Worm (Caenorhabditis elegans) whole organism, L4/young adult: Measurements from ENCODE around the gene wrt-6.

Source experiments
- W03F9.2 ChIP-seq: fragments of 150-350 bp; optimal IDR thresholded peaks from 2 replicates; lab custom pipeline; 2014; ENCODE audit warnings: missing biosample characterization, missing genetic modification characterization
- dao-5 ChIP-seq: sonication (generic microtip); optimal IDR thresholded peaks from 2 replicates; lab custom pipeline; 2016; ENCODE audit warnings: missing genotype, missing genetic modification characterization, moderate library complexity, missing compliant biosample characterization
- him-1 ChIP-seq: sonication (generic microtip); optimal IDR thresholded peaks from 2 replicates; lab custom pipeline; 2016; ENCODE audit warnings: missing genotype, missing genetic modification reagents, missing genetic modification characterization, missing compliant biosample characterization

- no peak for TF ChIP-seq W03F9.2 (tag; lab: Kevin White, UChicago)
- no peak for TF ChIP-seq dao-5 (tag; lab: Kevin White, UChicago)
- no peak for TF ChIP-seq him-1 (tag; lab: Kevin White, UChicago)
Measured at ce11 chrX:3492431-3492830, 12.4 kb downstream of the wrt-6 start.
